Fruit fly (Drosophila melanogaster): ENCODE measurements around the gene CG33969.

dm6 chr3L:20430182-20430581 is 36.8 kb upstream of the CG33969 start, which contains the start of gene CG5262:
- TF ChIP-seq CG32121 (GFP tag; IDR thresholded peaks at IDR 0.05) (no peak), CG34367 (tag; optimal IDR thresholded peaks at IDR 0.05) (no peak), CG4496 (GFP tag; IDR thresholded peaks at IDR 0.05) (peak; percentile 48; the same call in 2 of the 3 replicates), CG13204 (GFP tag; optimal IDR thresholded peaks at IDR 0.05) (no peak), CG8159 (tag; optimal IDR thresholded peaks at IDR 0.05) (no peak), CG8301 (tag; optimal IDR thresholded peaks at IDR 0.05) (no peak), CG12605 (GFP tag; IDR thresholded peaks at IDR 0.05) (peak; percentile 46; the same call in 1 of the 2 replicates)

Measured in whole organism, pupa.